Worm (Caenorhabditis elegans): Measurements from ENCODE around the gene rpc-25.

DNA sequence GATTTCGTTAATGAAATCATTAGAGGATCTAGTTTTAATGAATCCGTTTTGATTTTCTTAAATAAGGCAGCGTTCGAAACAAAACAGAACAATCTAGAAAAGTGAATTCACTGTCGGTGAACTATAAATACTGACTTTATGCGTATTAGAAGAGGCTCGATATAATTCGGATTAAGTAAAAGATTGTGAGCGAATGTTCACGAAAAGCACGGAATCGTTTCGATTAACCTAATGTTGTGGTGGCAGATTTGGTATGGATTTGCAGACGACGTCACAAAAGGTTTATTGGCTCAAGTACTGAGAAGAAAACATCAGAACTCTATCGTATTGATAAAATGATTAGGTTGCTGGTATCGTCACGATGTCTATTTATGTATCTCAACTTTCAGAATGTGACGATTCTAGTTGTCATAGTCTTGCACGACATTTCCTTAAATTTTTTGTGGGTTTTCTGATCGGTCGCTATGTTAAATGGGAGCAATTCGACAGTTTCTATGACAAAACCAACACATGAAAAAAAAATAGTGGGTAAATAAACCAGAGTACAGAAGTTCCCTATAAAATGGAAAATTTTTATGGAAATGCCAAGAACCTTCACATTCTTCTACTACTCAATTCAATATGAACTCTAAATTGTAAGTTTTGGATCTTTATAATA, 22.9 kb upstream of the rpc-25 start, which contains the start of the genes pyt-1 and fipr-7:
- TF ChIP-seq unc-62 (GFP tag; optimal IDR thresholded peaks at IDR 0.05 in 1 of 2) (no peak), unc-62 (tag; optimal IDR thresholded peaks at IDR 0.05) (no peak), pha-4 (GFP tag; IDR thresholded peaks at IDR 0.05) (no peak), pha-4 (tag; optimal IDR thresholded peaks at IDR 0.05) (no peak), snpc-4 (tag; optimal IDR thresholded peaks at IDR 0.05) (no peak), hmg-1.1 (GFP tag; IDR thresholded peaks at IDR 0.05) (no peak), lsy-2 (tag; optimal IDR thresholded peaks at IDR 0.05) (no peak), ceh-82 (tag; optimal IDR thresholded peaks at IDR 0.05) (no peak), mdt-29 (GFP tag; IDR thresholded peaks at IDR 0.05) (no peak), mxl-2 (GFP tag; conservative IDR thresholded peaks at IDR 0.05) (no peak), aly-2 (tag; optimal IDR thresholded peaks at IDR 0.05) (no peak), mep-1 (tag; optimal IDR thresholded peaks at IDR 0.05) (no peak), T20F7.1 (GFP tag; optimal IDR thresholded peaks at IDR 0.05) (no peak), pqm-1 (tag; optimal IDR thresholded peaks at IDR 0.05) (no peak), attf-4 (tag; optimal IDR thresholded peaks at IDR 0.05) (no peak), rbr-2 (tag; optimal IDR thresholded peaks at IDR 0.05) (no peak)
